Worm (Caenorhabditis elegans): ENCODE measurements around the gene R05G6.9.
"Not testable (repeated sequence)": the region's sequence is repeated elsewhere in the genome, so short reads cannot be mapped to it uniquely, and the experiment has no call there.

The R05G6.9 gene

DNA sequence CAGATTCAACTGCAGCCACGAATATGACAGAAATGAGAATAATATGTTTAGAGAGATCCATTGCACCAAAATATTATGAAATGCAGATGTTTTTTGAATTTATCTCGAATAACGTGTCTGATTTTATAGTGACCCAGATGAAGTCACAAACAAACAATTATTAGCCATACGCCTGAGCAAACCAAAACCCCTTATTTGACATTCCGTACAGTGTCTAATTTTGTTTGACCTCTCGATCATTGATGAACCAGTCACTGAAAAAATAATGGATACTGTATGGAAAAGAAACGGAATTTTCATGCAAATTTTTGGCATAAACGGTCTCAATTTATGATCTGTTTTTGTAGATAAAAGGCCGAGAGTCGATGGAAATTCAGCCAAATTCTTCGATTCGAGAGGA lies at the start of gene R05G6.9, which contains the start of gene R05G6.3:
Gene R05G6.9, minus strand, starts transcription at position 101 of the 400 bp plus-strand sequence.
Gene R05G6.3, plus strand, starts transcription at position 386 of the 400 bp plus-strand sequence.
- TF ChIP-seq flh-1 (GFP tag; optimal IDR thresholded peaks at IDR 0.05) = no peak
- TF ChIP-seq elt-3 (tag; optimal IDR thresholded peaks at IDR 0.05) = no peak
- TF ChIP-seq unc-39 (tag; optimal IDR thresholded peaks at IDR 0.05) = no peak
- no peak for TF ChIP-seq sem-2 (GFP tag; optimal IDR thresholded peaks at IDR 0.05)
- TF ChIP-seq nhr-2 (tag; optimal IDR thresholded peaks at IDR 0.05) = no peak
- TF ChIP-seq nhr-28 (tag; optimal IDR thresholded peaks at IDR 0.05) = no peak
- no peak for TF ChIP-seq drap-1 (GFP tag; optimal IDR thresholded peaks at IDR 0.05)
- no peak for TF ChIP-seq lin-13 (tag; optimal IDR thresholded peaks at IDR 0.05)
- TF ChIP-seq ceh-43 (GFP tag; optimal IDR thresholded peaks at IDR 0.05) = no peak

DNA sequence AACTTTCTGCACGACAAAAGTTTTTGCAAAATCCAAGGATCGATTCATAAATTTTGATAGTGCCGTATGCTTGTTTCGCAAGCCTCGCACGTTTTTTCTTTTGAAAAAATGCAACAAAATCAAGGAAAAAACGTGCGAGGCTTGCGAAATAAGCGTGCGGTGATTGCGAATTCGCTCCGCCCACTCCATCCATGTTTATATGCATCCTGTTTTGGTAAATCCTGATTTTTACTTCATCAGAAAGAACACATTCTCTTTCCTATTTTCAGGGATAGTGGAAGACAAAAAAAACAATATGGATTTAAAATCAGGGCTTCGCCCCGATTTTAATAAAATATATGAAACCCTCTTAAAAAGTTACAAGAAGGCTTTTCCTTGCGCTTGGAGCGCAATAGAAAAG lies 47.8 kb upstream of the R05G6.9 start, which contains the start of gene F32E10.9:
Gene F32E10.9, minus strand, starts transcription at position 101 of the 400 bp plus-strand sequence.
- not testable (repeated sequence) for TF ChIP-seq flh-1 (GFP tag; optimal IDR thresholded peaks at IDR 0.05); unc-120 (tag; optimal IDR thresholded peaks at IDR 0.05; ENCODE audit: poor library complexity, severe bottlenecking); snpc-4 (tag; optimal IDR thresholded peaks at IDR 0.05)

DNA sequence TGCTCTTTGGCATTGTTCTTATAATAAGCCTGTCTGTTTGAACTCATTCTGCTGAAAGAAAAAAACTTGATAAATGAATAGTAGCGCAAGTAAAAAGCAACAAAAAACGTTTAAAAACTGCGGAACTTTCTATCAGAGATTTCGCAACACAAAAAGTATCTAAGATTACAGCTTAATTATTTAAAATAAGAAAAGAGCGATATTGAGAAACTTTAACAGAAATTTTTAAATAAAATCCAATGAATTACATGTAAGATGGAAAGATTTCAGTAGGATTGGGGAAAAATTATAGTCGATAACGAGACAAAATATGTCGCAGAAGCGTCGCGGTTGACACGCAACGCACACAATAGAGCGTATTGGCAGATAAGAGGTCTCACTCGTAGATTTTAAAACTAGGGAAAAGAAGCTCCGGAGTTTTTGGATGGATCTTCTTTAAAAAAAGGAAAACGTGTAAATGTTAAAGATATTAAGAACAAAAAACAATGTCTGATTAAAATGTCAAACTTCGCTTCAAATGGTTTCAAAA lies 45.6 kb upstream of the R05G6.9 start, which contains the start of gene ima-3:
Gene ima-3, minus strand, starts transcription at position 51 of the 529 bp plus-strand sequence.
- TF ChIP-seq sptf-1 (tag; optimal IDR thresholded peaks at IDR 0.05) (no peak), ceh-39 (tag; optimal IDR thresholded peaks at IDR 0.05) (peak; percentile 88), nhr-237 (tag; optimal IDR thresholded peaks at IDR 0.05) (peak; percentile 52), lsy-2 (tag; optimal IDR thresholded peaks at IDR 0.05) (peak; percentile 35), mep-1 (tag; optimal IDR thresholded peaks at IDR 0.05) (peak; percentile 61), elt-3 (tag; optimal IDR thresholded peaks at IDR 0.05) (no peak), sem-2 (GFP tag; optimal IDR thresholded peaks at IDR 0.05) (no peak), ces-1 (GFP tag; optimal IDR thresholded peaks at IDR 0.05) (peak; percentile 45), nhr-12 (tag; optimal IDR thresholded peaks at IDR 0.05) (no peak)

DNA sequence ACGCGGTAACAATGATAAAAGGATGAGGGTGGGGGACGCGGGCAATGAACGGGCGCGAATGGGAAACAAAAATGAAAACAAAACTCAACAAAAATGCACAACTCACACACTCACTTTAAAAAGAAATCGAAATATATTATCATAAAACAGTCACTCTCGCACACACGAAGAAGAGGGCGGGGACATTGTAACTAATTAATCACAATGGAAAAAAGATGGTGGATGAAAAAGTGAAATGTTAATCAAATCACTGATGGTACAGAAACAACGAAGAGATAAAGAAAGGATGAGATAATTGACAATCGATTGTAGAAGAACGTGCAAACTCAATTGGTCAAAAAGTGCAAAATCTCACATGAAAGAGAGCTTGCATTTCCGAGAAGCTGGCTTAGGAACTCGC lies 43.2 kb upstream of the R05G6.9 start:
- TF ChIP-seq unc-39 (tag; optimal IDR thresholded peaks at IDR 0.05) = no peak
- no peak for TF ChIP-seq pha-4 (tag; optimal IDR thresholded peaks at IDR 0.05)
- TF ChIP-seq ham-2 (GFP tag; optimal IDR thresholded peaks at IDR 0.05) = no peak
- TF ChIP-seq snpc-4 (tag; optimal IDR thresholded peaks at IDR 0.05) = no peak

DNA sequence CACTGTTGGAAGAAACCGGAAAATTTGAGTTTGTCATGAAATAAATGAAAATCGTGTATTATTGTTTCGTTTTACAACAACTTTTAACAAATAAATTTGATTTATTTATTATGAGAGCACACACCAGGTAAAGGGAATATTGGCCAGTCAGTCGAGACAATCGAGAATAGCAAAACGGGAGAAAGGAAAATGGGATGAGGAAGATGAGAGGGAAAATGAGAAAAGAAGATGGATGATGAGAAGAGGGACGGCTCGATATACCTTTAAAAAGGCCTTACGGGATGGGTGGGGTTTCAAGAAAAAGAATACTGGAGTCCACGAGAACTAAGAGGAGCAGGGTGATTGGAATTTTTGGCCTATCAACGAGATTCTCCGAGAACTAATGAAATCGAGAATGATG lies 42.6 kb upstream of the R05G6.9 start:
- TF ChIP-seq cnd-1 (tag; optimal IDR thresholded peaks at IDR 0.05) (no peak), unc-120 (tag; optimal IDR thresholded peaks at IDR 0.05; ENCODE audit: poor library complexity, severe bottlenecking) (no peak)

DNA sequence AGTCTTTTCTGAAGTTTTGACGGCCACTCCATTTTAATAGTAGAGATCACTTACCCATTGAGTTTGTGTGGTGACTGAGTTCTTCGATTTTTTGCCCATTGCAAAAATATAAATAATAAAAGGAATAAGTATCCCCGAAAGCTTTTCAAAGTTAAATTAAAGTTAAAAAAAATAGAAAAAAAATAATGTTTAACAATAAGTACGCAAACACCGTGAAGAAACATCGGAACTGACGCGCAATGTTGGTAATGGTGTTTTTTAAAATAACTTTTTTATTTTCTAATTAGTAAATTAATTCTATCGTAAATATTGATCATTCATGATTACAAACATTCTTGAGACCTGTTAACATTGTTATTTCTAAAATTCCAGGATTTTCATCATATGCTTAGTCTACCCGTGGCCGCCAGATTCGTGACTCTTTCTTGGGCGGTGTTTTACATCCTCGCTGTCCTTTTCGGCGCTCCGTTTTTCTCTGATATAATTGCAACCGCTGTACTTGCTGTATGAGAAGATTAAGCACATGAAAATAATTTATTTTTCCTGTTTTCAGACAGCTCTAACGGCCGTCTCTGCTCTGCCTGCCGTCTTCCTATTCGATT lies 40.3 kb upstream of the R05G6.9 start, which contains the start of the genes F49E8.7, F49E8.8 and nprl-2:
Gene F49E8.7, minus strand, starts transcription at position 101 of the 602 bp plus-strand sequence.
Gene F49E8.8, plus strand, starts transcription at position 373 of the 602 bp plus-strand sequence.
Gene nprl-2, plus strand, starts transcription at position 552 of the 602 bp plus-strand sequence.
- TF ChIP-seq sptf-1 (tag; optimal IDR thresholded peaks at IDR 0.05) (no peak), pha-4 (tag; optimal IDR thresholded peaks at IDR 0.05) (no peak), nhr-12 (tag; optimal IDR thresholded peaks at IDR 0.05) (no peak), mab-5 (tag; optimal IDR thresholded peaks at IDR 0.05) (no peak), ceh-39 (tag; optimal IDR thresholded peaks at IDR 0.05) (no peak), lin-32 (GFP tag; optimal IDR thresholded peaks at IDR 0.05) (no peak), ces-1 (GFP tag; optimal IDR thresholded peaks at IDR 0.05) (no peak), tbx-8 (GFP tag; optimal IDR thresholded peaks at IDR 0.05) (no peak), lin-13 (tag; optimal IDR thresholded peaks at IDR 0.05) (no peak), mep-1 (tag; optimal IDR thresholded peaks at IDR 0.05) (no peak), unc-62 (GFP tag; optimal IDR thresholded peaks at IDR 0.05) (no peak)

DNA sequence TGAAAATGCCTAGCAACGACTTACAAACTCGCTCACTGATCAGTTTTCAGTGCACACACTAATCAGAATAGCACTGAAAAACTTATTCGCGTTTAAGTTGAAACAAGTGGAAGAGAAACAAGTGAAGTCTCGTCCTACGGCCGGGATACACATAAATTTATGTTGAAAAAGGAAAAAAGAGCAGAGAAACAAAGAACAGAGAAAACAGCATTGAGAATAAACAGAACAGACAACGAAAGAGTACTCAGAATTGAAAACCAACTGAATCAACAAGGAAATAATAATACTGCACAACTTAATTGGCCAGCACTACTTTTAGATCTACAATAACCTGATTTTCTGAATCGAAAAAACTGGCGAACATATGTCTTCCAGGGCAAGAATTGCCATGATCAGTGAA lies 38.3 kb upstream of the R05G6.9 start, which contains the start of gene F49E8.6:
Gene F49E8.6, minus strand, starts transcription at position 317 of the 400 bp plus-strand sequence.
- TF ChIP-seq blmp-1 (tag; optimal IDR thresholded peaks at IDR 0.05) (no peak), ztf-11 (tag; optimal IDR thresholded peaks at IDR 0.05) (no peak), lsy-2 (tag; optimal IDR thresholded peaks at IDR 0.05) (no peak), unc-39 (tag; optimal IDR thresholded peaks at IDR 0.05) (no peak), ces-1 (GFP tag; optimal IDR thresholded peaks at IDR 0.05) (no peak), mep-1 (tag; optimal IDR thresholded peaks at IDR 0.05) (no peak), ceh-83 (GFP tag; optimal IDR thresholded peaks at IDR 0.05) (no peak), sptf-1 (tag; optimal IDR thresholded peaks at IDR 0.05) (no peak), ham-2 (GFP tag; optimal IDR thresholded peaks at IDR 0.05) (no peak), nhr-237 (tag; optimal IDR thresholded peaks at IDR 0.05) (no peak), ceh-43 (GFP tag; optimal IDR thresholded peaks at IDR 0.05) (no peak), mls-2 (tag; optimal IDR thresholded peaks at IDR 0.05) (no peak), snpc-4 (tag; optimal IDR thresholded peaks at IDR 0.05) (no peak), nhr-2 (tag; optimal IDR thresholded peaks at IDR 0.05) (no peak)
